Fruit fly (Drosophila melanogaster) S2 (cell line): ENCODE measurements around the gene CG8036.

Source experiments
- CG8478 ChIP-seq: fragments of >200 bp; optimal IDR thresholded peaks from 2 replicates; lab custom pipeline; 2018
- CTCF ChIP-seq, 2 experiments: fragments of >200 bp; optimal IDR thresholded peaks; 2 replicates each; lab custom pipeline; 2018

The CG8036 gene

dm6 chr3R:8660661-8661060, 7.0 kb upstream of the CG8036 start, which contains the start of gene bel:
Gene bel, minus strand, starts transcription at chr3R:8660761.
- no peak for TF ChIP-seq CG8478 (lab: Kevin White, UChicago)
- TF ChIP-seq CTCF (optimal IDR thresholded peaks at IDR 0.05; lab: Kevin White, UChicago), result no peak

dm6 chr3R:8663668-8664283, 3.9 kb upstream of the CG8036 start, which contains the start of gene CG8032:
Gene CG8032, plus strand, starts transcription at chr3R:8664115.
- TF ChIP-seq CTCF (optimal IDR thresholded peaks at IDR 0.05; lab: Kevin White, UChicago), result no peak
- no peak for TF ChIP-seq CG8478 (lab: Kevin White, UChicago)

dm6 chr3R:8664699-8665340, 2.8 kb upstream of the CG8036 start:
- TF ChIP-seq CTCF (optimal IDR thresholded peaks at IDR 0.05; lab: Kevin White, UChicago), result no peak
- no peak for TF ChIP-seq CG8478 (lab: Kevin White, UChicago)

- TF ChIP-seq CTCF (optimal IDR thresholded peaks at IDR 0.05; lab: Kevin White, UChicago), result no peak
- no peak for TF ChIP-seq CG8478 (lab: Kevin White, UChicago)
Observed at dm6 chr3R:8668024-8668856, 572 bp downstream of the CG8036 start.

- TF ChIP-seq CTCF (optimal IDR thresholded peaks at IDR 0.05; lab: Kevin White, UChicago) (no peak), CG8478 (lab: Kevin White, UChicago) (no peak)
Observed at dm6 chr3R:8669029-8669707, 1.5 kb downstream of the CG8036 start.

dm6 chr3R:8669900-8670528, 2.3 kb downstream of the CG8036 start:
- TF ChIP-seq CTCF (optimal IDR thresholded peaks at IDR 0.05; lab: Kevin White, UChicago), result no peak
- TF ChIP-seq CG8478 (lab: Kevin White, UChicago), result no peak

dm6 chr3R:8670529-8671491, 3.1 kb downstream of the CG8036 start, which contains the start of gene p:
Gene p, minus strand, starts transcription at chr3R:8670684.
- TF ChIP-seq CTCF (optimal IDR thresholded peaks at IDR 0.05; lab: Kevin White, UChicago) (no peak), CG8478 (lab: Kevin White, UChicago) (no peak)

dm6 chr3R:8673803-8674234, 6.2 kb downstream of the CG8036 start, which contains the start of gene mRpL19:
Gene mRpL19, plus strand, starts transcription at chr3R:8674109.
- TF ChIP-seq CTCF (optimal IDR thresholded peaks at IDR 0.05; lab: Kevin White, UChicago) (no peak), CG8478 (lab: Kevin White, UChicago) (no peak)

- no peak for TF ChIP-seq CTCF (optimal IDR thresholded peaks at IDR 0.05; lab: Kevin White, UChicago)
- TF ChIP-seq CG8478 (lab: Kevin White, UChicago), result no peak
Observed at dm6 chr3R:8676560-8677000, 8.9 kb downstream of the CG8036 start, which contains the start of the genes Unc50, CG11755 and CG8043. Gene Unc50, minus strand, starts transcription at chr3R:8676613. Gene CG11755, plus strand, starts transcription at chr3R:8676915. Gene CG8043, plus strand, starts transcription at chr3R:8676915.

- no peak for TF ChIP-seq CTCF (optimal IDR thresholded peaks at IDR 0.05; lab: Kevin White, UChicago)
- TF ChIP-seq CG8478 (lab: Kevin White, UChicago), result no peak
Observed at dm6 chr3R:8679934-8680333, 12.3 kb downstream of the CG8036 start, which contains the start of gene CG33325. Gene CG33325, minus strand, starts transcription at chr3R:8680034.

dm6 chr3R:8680611-8681010, 12.9 kb downstream of the CG8036 start:
- TF ChIP-seq CG8478 (lab: Kevin White, UChicago), result no peak
- no peak for TF ChIP-seq CTCF (optimal IDR thresholded peaks at IDR 0.05; lab: Kevin White, UChicago)

dm6 chr3R:8683280-8683679, 15.6 kb downstream of the CG8036 start:
- TF ChIP-seq CG8478 (lab: Kevin White, UChicago) (no peak), CTCF (optimal IDR thresholded peaks at IDR 0.05; lab: Kevin White, UChicago) (no peak)
